Fruit fly (Drosophila melanogaster) ovary, adult (tissue): ENCODE results near the gene CG33288.
A peak's percentile ranks its signal among the peaks of the same experiment; 100 is the strongest.

Experiments
- CG17801 ChIP-seq: fragments of 200-800 bp; optimal IDR thresholded peaks from 2 replicates; lab custom pipeline; 2019; ENCODE audit warnings: missing biosample characterization, mild to moderate bottlenecking, missing genetic modification characterization, moderate library complexity; ENCODE audit not compliant: partially characterized antibody

Gene CG33288

DNA sequence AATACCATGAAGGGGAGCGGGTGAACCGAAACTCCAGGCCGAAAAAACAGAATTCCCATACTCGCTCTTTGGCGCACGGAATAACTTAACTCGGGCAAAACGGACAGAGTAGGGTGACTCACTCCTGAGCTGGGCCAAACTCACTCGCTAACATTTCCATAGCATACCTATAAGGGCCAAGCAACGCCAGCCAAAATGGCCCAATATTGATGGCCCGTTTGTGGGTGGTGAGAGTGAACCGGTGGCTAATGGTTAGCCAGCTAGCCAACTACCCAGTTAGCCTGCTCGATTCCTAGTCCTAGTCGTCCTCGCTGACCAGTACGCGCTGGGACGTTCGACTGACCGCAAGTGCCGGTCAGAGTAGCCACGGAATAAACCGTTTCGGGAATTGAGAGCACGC lies at the start of gene CG33288:
Gene CG33288 (plus strand): TSS at position 301 of the 400 bp plus-strand sequence.
- no peak for TF ChIP-seq CG17801 (GFP tag; lab: Kevin White, UChicago)

DNA sequence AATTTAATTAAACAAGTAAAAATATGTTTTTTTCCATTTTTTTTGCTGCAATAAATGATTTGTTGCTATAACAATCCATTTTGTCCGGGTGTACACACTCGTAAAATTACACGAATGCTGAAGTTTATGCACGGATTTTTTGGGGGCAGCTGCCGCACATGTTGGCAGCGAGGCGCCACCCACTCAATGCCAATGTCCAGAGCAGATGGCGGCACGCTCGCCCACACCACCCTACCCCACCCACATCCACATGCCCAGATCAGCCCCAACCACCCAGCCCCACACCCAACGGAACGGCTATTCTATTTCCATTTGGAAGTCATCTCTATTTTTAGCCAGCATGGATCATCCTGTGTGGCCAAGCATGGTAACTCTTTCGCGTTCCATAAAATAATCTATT lies 47.5 kb upstream of the CG33288 start:
- no peak for TF ChIP-seq CG17801 (GFP tag; lab: Kevin White, UChicago)

DNA sequence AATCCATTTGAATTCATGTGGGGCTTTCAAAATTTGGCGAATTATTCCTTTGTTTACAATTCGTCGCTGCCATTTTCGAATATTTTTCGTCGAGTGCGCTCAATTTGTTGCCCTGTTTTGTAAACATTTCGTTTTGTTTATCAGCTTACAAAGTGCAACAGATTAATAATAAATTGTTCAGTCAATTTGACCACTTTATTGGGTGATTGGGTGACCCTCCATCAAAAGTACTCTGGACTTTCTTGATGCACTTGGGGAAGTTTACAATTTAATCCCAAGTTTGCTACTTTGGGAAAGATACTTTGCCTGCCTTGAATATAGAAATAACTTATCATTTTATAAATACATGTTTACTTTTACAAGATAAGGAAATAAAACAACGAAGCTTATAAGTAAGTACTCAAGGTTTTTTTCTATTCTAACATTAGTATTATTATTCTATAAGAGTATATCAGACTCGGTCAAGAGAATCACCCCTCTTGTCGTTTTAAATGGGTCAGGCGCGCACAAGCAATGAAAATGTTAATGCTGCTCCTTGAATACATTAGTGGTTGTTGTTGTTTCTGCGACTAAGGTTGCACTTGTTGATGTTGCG lies 46.9 kb upstream of the CG33288 start:
- TF ChIP-seq CG17801 (GFP tag; lab: Kevin White, UChicago) = no peak

DNA sequence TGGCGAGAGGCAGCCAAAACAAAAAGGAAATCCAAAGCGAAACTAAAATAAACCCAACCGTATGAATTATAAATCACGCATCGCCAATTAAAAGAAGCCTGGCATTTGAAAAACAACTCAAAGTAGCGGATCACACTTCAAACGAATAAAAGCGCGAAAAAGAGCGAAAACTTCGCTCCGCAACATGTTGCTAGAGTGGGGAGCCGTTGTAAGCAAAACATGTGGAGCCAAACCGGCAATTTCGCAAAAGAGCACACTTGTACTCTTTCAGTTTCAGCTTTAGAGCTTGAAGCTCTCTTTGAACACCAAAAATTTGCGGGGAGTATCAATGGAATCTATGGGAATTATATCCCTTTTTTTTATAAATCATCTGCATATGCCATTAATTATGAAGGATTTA lies 45.8 kb upstream of the CG33288 start:
- no peak for TF ChIP-seq CG17801 (GFP tag; lab: Kevin White, UChicago)

DNA sequence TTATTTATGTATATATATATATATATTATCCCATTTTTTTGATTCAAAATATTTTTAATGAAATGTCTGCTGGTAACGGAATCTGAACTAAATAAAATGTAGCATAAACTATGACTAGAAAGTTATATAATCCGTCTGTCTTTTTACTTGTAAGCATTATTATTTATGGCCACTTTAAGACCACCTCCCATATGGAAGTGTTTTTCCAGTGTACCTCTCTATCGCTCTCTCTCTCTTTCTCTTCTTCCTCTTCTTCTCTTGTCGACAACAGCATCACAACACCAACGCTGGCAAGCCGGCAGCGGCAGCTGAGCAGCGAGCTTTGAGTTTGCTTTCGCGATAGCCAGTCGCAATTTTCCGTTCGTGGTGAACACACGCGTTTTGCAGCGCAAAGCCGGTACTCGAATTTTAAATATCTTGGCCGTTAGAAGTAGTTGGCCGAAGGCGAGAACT lies 45.4 kb upstream of the CG33288 start, which contains the start of gene rgn:
Gene rgn (plus strand): TSS at position 344 of the 453 bp plus-strand sequence.
- TF ChIP-seq CG17801 (GFP tag; lab: Kevin White, UChicago) = peak; percentile 45

DNA sequence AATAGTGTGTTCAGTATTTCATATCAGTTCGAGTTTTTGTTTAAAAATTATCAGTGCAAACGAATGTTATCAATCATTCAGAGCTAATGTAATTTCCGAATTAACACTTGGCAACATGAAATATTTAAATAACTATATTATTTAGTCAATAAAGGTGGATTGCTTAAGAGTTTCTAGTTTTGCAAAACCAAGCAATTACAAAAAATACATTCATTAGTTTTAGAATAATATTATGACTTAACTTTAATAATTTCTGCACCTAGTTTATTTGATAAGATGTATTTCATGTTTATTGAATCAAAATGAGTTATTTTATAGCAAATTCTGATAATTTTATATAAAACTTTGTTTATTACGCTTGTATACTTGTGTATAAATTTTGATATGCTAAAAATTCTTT lies 44.1 kb upstream of the CG33288 start:
- no peak for TF ChIP-seq CG17801 (GFP tag; lab: Kevin White, UChicago)

DNA sequence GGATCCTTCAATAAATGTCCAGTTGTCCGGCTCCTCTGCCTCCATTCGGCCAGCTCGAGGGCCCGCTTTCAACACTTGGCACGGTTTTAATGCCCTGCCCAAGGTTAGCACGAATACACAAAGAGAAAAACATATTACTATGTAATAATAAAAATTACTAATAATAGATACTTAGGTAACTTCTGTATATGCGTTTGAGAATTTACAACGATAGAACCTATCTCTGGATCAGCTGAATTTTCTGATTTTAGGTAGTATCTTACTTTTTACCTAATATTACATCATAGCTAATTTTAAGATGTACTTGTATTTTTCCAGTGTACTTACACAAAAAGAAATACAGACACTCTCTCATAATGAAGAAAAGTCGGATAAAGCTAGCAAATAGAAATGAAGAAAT lies 41.9 kb upstream of the CG33288 start:
- TF ChIP-seq CG17801 (GFP tag; lab: Kevin White, UChicago) = no peak

DNA sequence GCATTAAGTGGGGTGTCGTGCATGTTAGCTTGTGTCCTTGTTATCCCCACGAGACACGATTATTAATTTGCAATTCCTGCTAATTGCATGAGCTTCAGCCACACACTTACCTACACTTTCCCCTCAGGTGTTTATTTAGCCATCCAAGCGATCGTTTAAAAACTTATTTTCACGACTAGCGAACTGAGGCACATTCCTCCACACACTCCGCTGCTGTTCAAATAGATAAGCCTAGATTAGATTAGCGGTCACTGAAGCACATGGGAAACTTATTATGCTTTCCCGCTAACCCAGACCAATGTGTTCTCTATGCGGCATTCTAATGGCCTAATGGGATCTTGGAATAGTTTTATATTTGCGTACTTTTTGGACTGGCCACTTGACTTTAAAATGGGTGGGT lies 40.7 kb upstream of the CG33288 start:
- TF ChIP-seq CG17801 (GFP tag; lab: Kevin White, UChicago) = no peak

DNA sequence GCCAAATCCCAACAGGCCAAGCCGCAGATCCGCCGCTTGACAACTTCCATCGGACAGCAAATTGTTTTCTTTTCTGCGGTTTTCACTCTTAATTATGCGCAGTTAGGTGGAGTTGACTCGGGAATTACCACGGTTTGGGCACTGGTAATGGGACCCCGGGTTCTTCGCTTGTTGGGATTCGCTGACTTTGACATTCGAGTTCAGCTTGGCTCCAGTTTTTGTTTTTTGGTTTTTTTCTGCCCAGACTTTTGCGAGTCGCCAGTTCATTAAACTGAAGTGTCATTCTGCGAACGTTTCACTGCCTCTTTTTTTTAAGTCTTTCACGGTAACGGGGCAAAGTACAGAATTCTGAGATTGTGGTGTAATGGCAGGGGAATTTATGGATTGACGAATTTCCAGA lies 38.8 kb upstream of the CG33288 start:
- peak; percentile 24 for TF ChIP-seq CG17801 (GFP tag; lab: Kevin White, UChicago)

DNA sequence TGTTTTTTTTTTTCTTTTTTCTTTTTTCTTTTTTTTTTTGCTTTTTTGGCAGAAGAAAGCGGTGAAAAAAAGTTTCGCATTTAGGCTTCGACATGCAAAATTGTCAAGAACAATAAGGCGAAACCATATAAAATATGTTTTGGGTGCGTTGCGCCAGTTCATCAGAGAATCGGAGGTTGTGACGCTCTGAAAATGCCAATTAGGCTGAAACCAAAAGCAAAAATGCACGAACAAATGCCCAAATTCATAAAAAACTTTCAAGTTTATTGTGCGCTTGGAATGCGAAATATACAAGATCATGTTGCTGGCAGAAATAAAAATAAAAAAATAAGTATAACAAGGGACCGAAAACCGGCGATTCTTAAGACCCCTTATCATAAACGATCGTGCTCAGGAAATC lies 37.8 kb upstream of the CG33288 start:
- TF ChIP-seq CG17801 (GFP tag; lab: Kevin White, UChicago) = peak; percentile 44

DNA sequence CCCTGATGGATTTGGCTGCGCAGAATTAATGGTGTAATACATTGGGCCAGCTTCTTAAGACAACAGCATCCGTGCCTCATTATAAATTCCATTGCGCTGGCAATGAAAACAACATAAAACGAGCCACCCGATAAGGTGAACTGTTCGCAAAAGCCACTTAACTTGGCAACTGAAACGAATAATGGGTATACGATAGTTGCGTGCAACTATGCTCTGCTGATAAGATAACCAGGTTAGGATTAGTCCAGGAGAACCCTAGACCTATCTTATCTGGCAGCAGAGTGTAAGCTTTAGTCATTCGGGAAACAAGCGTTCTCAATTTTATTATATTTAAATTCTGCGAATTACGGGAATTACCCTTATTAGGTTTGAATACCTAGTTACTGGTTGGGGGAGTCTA lies 37.2 kb upstream of the CG33288 start:
- TF ChIP-seq CG17801 (GFP tag; lab: Kevin White, UChicago) = no peak

DNA sequence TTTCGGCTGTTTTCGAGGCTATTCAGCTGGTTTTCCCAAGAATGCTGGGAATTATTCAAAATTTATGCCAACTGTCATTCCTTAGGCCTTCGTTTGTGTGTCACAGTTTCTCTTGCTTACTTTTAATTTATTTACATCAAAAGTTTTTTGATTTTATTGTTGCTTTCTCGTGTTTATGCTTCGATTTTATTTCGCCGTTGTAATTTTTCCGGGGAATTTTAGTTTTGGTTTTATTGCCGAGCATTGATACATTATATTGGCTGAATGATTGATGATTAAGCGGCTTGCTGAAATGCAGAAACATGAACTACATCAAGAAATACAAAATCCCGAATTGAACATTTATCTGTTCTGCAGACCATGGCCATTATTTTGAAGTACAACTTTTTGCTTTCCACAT lies 29.4 kb upstream of the CG33288 start:
- no peak for TF ChIP-seq CG17801 (GFP tag; lab: Kevin White, UChicago)

DNA sequence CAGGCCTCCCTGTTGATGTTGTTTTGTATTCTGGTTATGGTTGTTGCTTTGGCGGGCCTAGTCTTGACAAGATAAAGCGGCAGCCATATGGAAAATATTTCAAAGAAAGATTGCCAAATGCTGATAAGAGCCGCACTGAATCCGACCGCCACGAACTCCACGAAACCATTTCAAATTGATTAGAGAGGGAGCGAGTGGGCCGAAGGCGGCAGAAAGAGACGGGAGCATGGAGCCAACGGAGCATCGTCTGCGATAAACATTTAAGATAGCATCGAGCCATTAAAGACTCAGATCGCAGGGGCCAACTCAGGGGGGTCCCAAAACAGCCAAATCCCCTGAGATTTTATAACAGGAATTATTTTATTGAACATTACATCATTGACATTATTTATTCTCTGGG lies 27.4 kb upstream of the CG33288 start:
- TF ChIP-seq CG17801 (GFP tag; lab: Kevin White, UChicago) = no peak

DNA sequence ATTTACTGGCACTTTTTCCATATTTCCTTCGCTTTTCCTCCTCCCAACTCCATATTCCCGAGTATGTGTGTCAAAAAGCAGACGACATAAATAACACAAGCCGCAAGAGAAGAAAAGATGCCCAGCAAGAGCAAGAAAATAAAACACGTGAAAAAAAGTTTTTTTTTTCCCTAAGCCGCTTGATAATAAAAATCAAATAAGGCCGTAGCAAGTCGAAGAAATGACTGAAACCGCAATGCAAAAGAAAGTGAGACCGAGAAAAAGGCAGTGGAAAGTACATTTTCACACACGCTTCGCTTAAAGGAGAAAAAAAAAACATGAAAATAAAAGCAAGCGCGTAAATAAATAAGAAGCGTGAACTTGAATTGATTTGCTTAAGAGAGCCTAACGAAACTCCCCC lies 25.0 kb upstream of the CG33288 start:
- no peak for TF ChIP-seq CG17801 (GFP tag; lab: Kevin White, UChicago)

DNA sequence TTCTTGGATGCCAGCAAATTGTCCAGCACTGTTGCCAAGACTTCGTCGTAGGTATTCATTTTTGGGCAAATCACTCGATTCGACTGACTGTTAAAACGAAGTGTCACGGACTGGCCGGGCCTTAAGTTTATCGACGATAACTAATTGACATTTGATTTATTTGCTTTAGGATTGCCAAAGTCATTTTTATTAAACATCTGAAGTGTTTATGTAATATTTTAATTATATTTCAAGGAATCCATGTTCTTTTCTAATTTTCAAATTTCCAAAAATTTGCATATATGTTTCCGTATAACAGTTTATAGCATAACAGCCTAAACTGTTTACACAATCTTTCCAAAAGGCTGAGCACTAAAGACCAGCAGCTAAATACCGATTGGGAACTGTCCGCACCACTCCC lies 21.0 kb upstream of the CG33288 start, which contains the start of gene sa:
Gene sa (minus strand): TSS at position 101 of the 400 bp plus-strand sequence.
- no peak for TF ChIP-seq CG17801 (GFP tag; lab: Kevin White, UChicago)

DNA sequence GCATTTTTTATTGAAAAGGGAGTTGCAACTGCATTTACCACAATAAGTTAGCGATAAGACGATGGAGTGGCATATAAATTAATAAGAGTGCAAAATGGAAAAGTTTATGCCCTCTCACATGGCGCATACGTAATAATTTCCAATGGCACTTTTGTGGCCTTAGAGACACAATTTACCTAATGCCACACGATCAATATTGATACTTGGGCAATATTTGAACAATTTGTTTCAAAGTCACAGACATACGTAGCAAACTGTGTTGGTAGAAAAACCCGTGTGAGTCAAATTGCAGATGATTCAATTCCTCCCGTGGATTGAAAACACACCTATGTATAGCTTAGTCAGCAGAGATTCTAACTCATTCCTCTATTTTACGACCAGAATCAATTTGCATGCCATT lies 15.4 kb upstream of the CG33288 start:
- TF ChIP-seq CG17801 (GFP tag; lab: Kevin White, UChicago) = no peak

DNA sequence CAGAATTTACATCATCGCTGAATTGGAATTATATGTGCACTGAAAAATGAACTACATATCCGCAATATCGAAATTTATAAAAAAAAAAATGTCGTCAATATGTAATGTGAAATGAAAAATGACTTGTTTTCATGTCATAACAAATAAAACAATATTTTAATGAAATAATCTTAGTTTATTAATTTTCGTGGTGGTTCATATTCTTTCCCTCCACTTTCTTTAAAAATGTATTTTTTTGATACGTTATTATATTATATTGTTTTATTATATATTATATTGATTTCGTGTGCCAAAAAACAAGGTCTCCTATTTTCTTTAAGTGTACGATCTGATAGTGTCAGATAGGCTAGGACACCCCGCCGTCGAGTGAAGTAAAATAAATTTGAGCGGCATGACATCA lies 13.3 kb upstream of the CG33288 start:
- TF ChIP-seq CG17801 (GFP tag; lab: Kevin White, UChicago) = no peak
